Worm (Caenorhabditis elegans): Measurements from ENCODE around the gene srd-5.

DNA sequence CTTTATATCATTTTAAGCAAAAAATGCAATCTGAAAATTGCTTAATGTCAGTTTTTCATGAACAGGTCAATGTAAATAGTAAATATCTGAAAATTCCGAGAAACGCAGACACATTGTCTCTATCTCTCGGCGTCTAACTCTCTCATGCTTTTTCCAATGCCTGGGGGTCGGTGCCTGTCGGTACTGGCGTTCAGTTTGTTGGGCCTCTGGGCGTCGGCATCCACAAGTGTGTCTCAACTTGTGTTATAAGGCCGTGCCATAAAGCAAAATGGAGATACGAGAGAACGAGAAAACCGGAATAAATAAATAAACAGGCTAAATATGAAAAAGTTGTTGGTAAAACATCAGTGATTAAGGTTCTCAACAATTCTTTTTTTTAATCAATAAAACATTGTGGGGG lies 7.1 kb downstream of the srd-5 start:
- TF ChIP-seq pqm-1 (tag; optimal IDR thresholded peaks at IDR 0.05) (no peak), fkh-10 (GFP tag; optimal IDR thresholded peaks at IDR 0.05) (no peak), ceh-9 (tag; optimal IDR thresholded peaks at IDR 0.05) (no peak)

Data from whole organism, late embryonic.